Worm (Caenorhabditis elegans) whole organism, young adult: ENCODE results near the gene D1054.3.

Experiments
- C06A6.2 ChIP-seq: fragments of 200-800 bp; sonication (Bioruptor generic); conservative IDR thresholded peaks from 2 replicates; pipeline ENCODE4 v1.3.6; 2022; ENCODE audit warnings: missing genetic modification characterization, missing compliant biosample characterization
- lin-54 ChIP-seq: fragments of 200-800 bp; sonication (Bioruptor generic); optimal IDR thresholded peaks from 2 replicates; lab custom pipeline; 2018; ENCODE audit warnings: mild to moderate bottlenecking, missing genetic modification characterization, missing compliant biosample characterization
- unc-62 ChIP-seq: fragments of 150-350 bp; optimal IDR thresholded peaks from 2 replicates; lab custom pipeline; 2014; ENCODE audit warnings: missing biosample characterization, missing genetic modification reagents, missing genetic modification characterization
- ztf-3 ChIP-seq: fragments of 200-800 bp; sonication (Bioruptor generic); optimal IDR thresholded peaks from 2 replicates; lab custom pipeline; 2018; ENCODE audit warnings: mild to moderate bottlenecking, missing genetic modification characterization, missing compliant biosample characterization

DNA sequence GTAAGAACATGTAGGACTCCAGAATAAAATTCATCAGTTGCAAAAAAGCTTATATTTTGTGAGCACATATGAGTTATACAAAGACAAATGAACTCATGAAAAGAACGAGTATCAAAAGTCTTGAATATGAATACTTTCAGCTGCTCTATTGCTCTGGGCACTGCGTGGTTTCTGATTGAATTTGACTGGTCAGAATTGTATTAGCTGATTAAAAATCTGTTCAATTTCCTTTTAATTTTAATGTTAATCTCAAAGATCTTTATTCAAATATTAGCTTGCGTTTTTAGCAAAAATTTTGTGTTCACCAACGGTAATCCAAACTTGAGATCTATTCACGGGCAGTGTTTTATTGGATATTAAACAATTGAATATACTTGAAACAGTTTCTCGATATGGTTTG, 26.8 kb downstream of the D1054.3 start, which contains the start of gene srh-184:
- TF ChIP-seq lin-54 (GFP tag; lab: Kevin White, UChicago) (no peak), C06A6.2 (GFP tag; lab: Robert Waterston, UW) (no peak), ztf-3 (GFP tag; lab: Kevin White, UChicago) (no peak), unc-62 (GFP tag; lab: Kevin White, UChicago) (no peak)
